Worm (Caenorhabditis elegans): ENCODE results near the gene E04F6.6.

E04F6.6 gene

DNA sequence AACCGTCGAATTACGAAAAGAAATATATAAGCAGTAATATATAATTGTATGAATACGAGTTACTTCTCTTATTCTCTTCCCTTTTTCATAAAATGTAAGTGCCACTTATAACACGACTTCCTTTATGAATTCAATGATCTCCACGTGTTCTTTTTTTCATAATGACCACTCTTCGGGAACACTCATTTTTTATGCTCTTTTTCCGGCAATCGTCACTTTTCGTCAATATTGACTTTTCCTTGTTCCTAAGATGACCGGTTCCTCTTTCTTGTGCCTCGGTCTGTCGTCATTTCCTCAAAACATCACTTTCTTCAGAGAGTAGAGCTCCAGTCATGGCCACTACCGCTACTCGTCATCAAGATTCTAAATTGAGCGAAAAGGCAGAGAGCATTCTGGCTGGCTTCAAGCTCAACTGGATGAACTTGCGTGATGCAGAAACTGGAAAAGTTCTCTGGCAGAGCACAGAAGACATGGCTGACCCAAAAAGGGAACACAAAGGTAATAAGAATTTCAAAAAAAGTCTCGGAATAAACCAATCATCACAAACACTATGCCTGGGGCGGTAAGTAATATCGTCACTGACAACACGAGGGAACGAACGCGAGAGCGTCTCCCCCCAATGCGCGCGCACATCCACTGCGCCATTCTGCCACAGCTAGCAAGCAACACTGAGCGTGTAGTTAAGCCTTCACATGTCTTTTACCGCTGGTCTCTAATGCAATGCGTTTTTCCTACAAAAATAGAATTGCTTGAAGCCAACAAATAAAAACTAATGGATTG, 15.7 kb downstream of the E04F6.6 start, which contains the start of gene pdl-1 (continued):
- TF ChIP-seq unc-86 (tag; optimal IDR thresholded peaks at IDR 0.05): peak; percentile 48
- no peak for TF ChIP-seq nhr-90 (tag; optimal IDR thresholded peaks at IDR 0.05; ENCODE audit: poor library complexity)
- TF ChIP-seq egl-13 (tag; optimal IDR thresholded peaks at IDR 0.05): peak; percentile 38
- TF ChIP-seq swsn-7 (tag; optimal IDR thresholded peaks at IDR 0.05): peak; percentile 62
- no peak for TF ChIP-seq Y116A8C.19 (tag; optimal IDR thresholded peaks at IDR 0.05; ENCODE audit: borderline replicate concordance)
- TF ChIP-seq nhr-237 (tag; optimal IDR thresholded peaks at IDR 0.05): no peak
- peak; percentile 64 for TF ChIP-seq fkh-10 (GFP tag; optimal IDR thresholded peaks at IDR 0.05)
- TF ChIP-seq snu-23 (GFP tag; optimal IDR thresholded peaks at IDR 0.05): peak; percentile 83
- peak; percentile 73 for TF ChIP-seq nhr-19 (GFP tag; conservative IDR thresholded peaks at IDR 0.05)
- TF ChIP-seq ets-5 (GFP tag; IDR thresholded peaks at IDR 0.05): no peak
- 0 out of 2 replicates have a peak, but pooled peaks have one; percentile 42 for TF ChIP-seq ceh-88 (GFP tag; IDR thresholded peaks at IDR 0.05)
- TF ChIP-seq nhr-47 (tag; optimal IDR thresholded peaks at IDR 0.05): peak; percentile 78
- TF ChIP-seq ceh-82 (tag; optimal IDR thresholded peaks at IDR 0.05): peak; percentile 35 to 83 (median 68)
- no peak for TF ChIP-seq aha-1 (tag; optimal IDR thresholded peaks at IDR 0.05)
- no peak for TF ChIP-seq hpl-2 (GFP tag; optimal IDR thresholded peaks at IDR 0.05)
- peak; percentile 69 for TF ChIP-seq pax-3 (tag; optimal IDR thresholded peaks at IDR 0.05)
- TF ChIP-seq lin-35 (GFP tag; optimal IDR thresholded peaks at IDR 0.05): peak; percentile 63 to 77
- TF ChIP-seq isw-1 (GFP tag; IDR thresholded peaks at IDR 0.05): peak; percentile 43
- peak in 1 of 2 experiments; percentile 3 for TF ChIP-seq ztf-11 (tag; optimal IDR thresholded peaks at IDR 0.05)
- no peak for TF ChIP-seq nhr-28 (tag; optimal IDR thresholded peaks at IDR 0.05)
- no peak for TF ChIP-seq pqm-1 (tag; optimal IDR thresholded peaks at IDR 0.05)
- TF ChIP-seq egl-27 (tag; optimal IDR thresholded peaks at IDR 0.05): no peak
- TF ChIP-seq lsy-2 (tag; optimal IDR thresholded peaks at IDR 0.05): peak; percentile 61 to 72
- no peak for TF ChIP-seq mab-9 (GFP tag; IDR thresholded peaks at IDR 0.05)
- TF ChIP-seq aly-2 (tag; optimal IDR thresholded peaks at IDR 0.05): no peak
- TF ChIP-seq pag-3 (tag; optimal IDR thresholded peaks at IDR 0.05; ENCODE audit: borderline replicate concordance, insufficient read depth): no peak
- peak; percentile 60 for TF ChIP-seq skn-1 (tag; optimal IDR thresholded peaks at IDR 0.05)
- TF ChIP-seq ceh-63 (GFP tag; optimal IDR thresholded peaks at IDR 0.05): no peak
- no peak for TF ChIP-seq unc-30 (tag; optimal IDR thresholded peaks at IDR 0.05)
- TF ChIP-seq lin-13 (GFP tag; optimal IDR thresholded peaks at IDR 0.05): peak; percentile 27
- peak; percentile 10 for TF ChIP-seq C04F5.9 (tag; optimal IDR thresholded peaks at IDR 0.05)
- TF ChIP-seq hlh-17 (GFP tag; optimal IDR thresholded peaks at IDR 0.05; ENCODE audit: borderline replicate concordance): no peak

DNA sequence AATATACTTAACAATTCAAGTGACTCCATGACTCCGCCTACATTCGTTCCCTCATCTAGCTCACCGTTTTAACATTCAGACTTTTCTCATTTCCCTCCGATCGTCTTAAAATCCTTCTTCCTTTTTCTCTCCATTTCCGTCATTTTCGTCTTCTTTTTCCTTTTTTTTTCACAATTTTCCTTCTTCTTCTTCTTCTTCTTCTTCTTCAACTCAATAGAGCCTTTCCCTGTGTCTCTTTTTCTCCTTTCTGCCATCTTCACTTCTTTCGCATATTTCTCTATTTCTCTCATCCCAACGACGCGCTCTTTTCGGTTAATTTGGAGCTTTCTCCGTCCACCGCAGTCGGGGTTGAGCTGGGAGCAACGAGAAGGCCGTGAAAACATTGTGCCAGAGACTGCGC, 16.7 kb downstream of the E04F6.6 start:
- peak in 1 of 2 experiments; percentile 6 for TF ChIP-seq efl-1 (optimal IDR thresholded peaks at IDR 0.05)
- peak in 1 of 2 experiments; percentile 74 for TF ChIP-seq efl-1 (GFP tag; optimal IDR thresholded peaks at IDR 0.05 in 1 of 2)
- peak; percentile 10 for TF ChIP-seq xbp-1 (tag; optimal IDR thresholded peaks at IDR 0.05)
- TF ChIP-seq sup-37 (GFP tag; optimal IDR thresholded peaks at IDR 0.05): no peak
- TF ChIP-seq blmp-1 (tag; optimal IDR thresholded peaks at IDR 0.05): no peak
- TF ChIP-seq sptf-1 (tag; optimal IDR thresholded peaks at IDR 0.05): no peak
- no peak for TF ChIP-seq ama-1 (optimal IDR thresholded peaks at IDR 0.05)
- no peak for TF ChIP-seq unc-62 (GFP tag; optimal IDR thresholded peaks at IDR 0.05)
- no peak for TF ChIP-seq nhr-19 (GFP tag; conservative IDR thresholded peaks at IDR 0.05)
- no peak for TF ChIP-seq tbx-2 (tag; optimal IDR thresholded peaks at IDR 0.05)
- TF ChIP-seq ceh-90 (tag; optimal IDR thresholded peaks at IDR 0.05): no peak
- TF ChIP-seq ceh-88 (GFP tag; IDR thresholded peaks at IDR 0.05): no peak
- no peak for TF ChIP-seq pax-3 (tag; optimal IDR thresholded peaks at IDR 0.05)
- no peak for TF ChIP-seq sox-4 (tag; optimal IDR thresholded peaks at IDR 0.05)
- TF ChIP-seq unc-130 (tag; optimal IDR thresholded peaks at IDR 0.05): no peak
- TF ChIP-seq dpl-1 (GFP tag; optimal IDR thresholded peaks at IDR 0.05): no peak
- no peak for TF ChIP-seq ztf-11 (tag; optimal IDR thresholded peaks at IDR 0.05)
- TF ChIP-seq mdl-1 (tag; optimal IDR thresholded peaks at IDR 0.05): no peak
- no peak for TF ChIP-seq pqm-1 (tag; optimal IDR thresholded peaks at IDR 0.05)
- no peak for TF ChIP-seq lin-15B (tag; optimal IDR thresholded peaks at IDR 0.05)
- no peak for TF ChIP-seq nhr-84 (tag; optimal IDR thresholded peaks at IDR 0.05)
- no peak for TF ChIP-seq vab-15 (tag; optimal IDR thresholded peaks at IDR 0.05)
- no peak for TF ChIP-seq jun-1 (tag; optimal IDR thresholded peaks at IDR 0.05)
- TF ChIP-seq isw-1 (GFP tag; IDR thresholded peaks at IDR 0.05): no peak
- TF ChIP-seq swsn-7 (tag; optimal IDR thresholded peaks at IDR 0.05): peak; percentile 14
- TF ChIP-seq nhr-12 (tag; optimal IDR thresholded peaks at IDR 0.05): no peak
- TF ChIP-seq rnt-1 (tag; optimal IDR thresholded peaks at IDR 0.05): no peak
